Worm (Caenorhabditis elegans) whole organism, L3 larva: ENCODE data around the gene clec-135.

Source experiments
- aly-2 ChIP-seq: fragments of 150-350 bp; optimal IDR thresholded peaks from 2 replicates; lab custom pipeline; 2014; ENCODE audit warnings: missing biosample characterization, missing genetic modification characterization
- ama-1 ChIP-seq: fragments of 150-350 bp; optimal IDR thresholded peaks from 2 replicates; lab custom pipeline; 2018
- ceh-82 ChIP-seq: fragments of 150-350 bp; optimal IDR thresholded peaks from 2 replicates; lab custom pipeline; 2014; ENCODE audit warnings: missing biosample characterization, missing genetic modification characterization
- elt-3 ChIP-seq, 3 experiments: fragments of 150-350 bp in 1 of 3; sonication (generic microtip) in 2 of 3; optimal IDR thresholded peaks; 2 replicates in 2 of 3; 4 replicates in 1 of 3; lab custom pipeline; 2014 to 2017; ENCODE audit warnings: missing biosample characterization in 3 of 3, missing genetic modification characterization in 3 of 3
- jun-1 ChIP-seq: fragments of 150-350 bp; optimal IDR thresholded peaks from 2 replicates; lab custom pipeline; 2014; ENCODE audit warnings: missing biosample characterization, missing genetic modification reagents, missing genetic modification characterization
- lin-39 ChIP-seq: fragments of 150-350 bp; optimal IDR thresholded peaks from 2 replicates; lab custom pipeline; 2018; ENCODE audit warnings: missing biosample characterization, missing genetic modification reagents, missing genetic modification characterization
- mml-1 ChIP-seq: fragments of 150-350 bp; sonication (generic microtip); optimal IDR thresholded peaks from 3 replicates; lab custom pipeline; 2014; ENCODE audit warnings: missing biosample characterization, missing genetic modification characterization
- nhr-12 ChIP-seq: fragments of 150-350 bp; optimal IDR thresholded peaks from 2 replicates; lab custom pipeline; 2014; ENCODE audit warnings: missing biosample characterization, missing genetic modification characterization
- nhr-237 ChIP-seq: fragments of 150-350 bp; optimal IDR thresholded peaks from 2 replicates; lab custom pipeline; 2014; ENCODE audit warnings: missing biosample characterization, missing genetic modification characterization
- pha-4 ChIP-seq: fragments of 150-350 bp; optimal IDR thresholded peaks from 2 replicates; lab custom pipeline; 2014; ENCODE audit warnings: missing biosample characterization, missing genetic modification reagents, missing genetic modification characterization
- tbx-2 ChIP-seq: sonication (generic microtip); optimal IDR thresholded peaks from 2 replicates; lab custom pipeline; 2016; ENCODE audit warnings: mild to moderate bottlenecking, missing genetic modification characterization, missing compliant biosample characterization
- unc-62 ChIP-seq: fragments of 150-350 bp; sonication (generic microtip); optimal IDR thresholded peaks from 4 replicates; lab custom pipeline; 2014; ENCODE audit warnings: missing biosample characterization, missing genetic modification reagents, missing genetic modification characterization
- zag-1 ChIP-seq: fragments of 150-350 bp; optimal IDR thresholded peaks from 2 replicates; lab custom pipeline; 2014; ENCODE audit warnings: missing biosample characterization, missing genetic modification characterization
- ztf-11 ChIP-seq: fragments of 150-350 bp; optimal IDR thresholded peaks from 2 replicates; lab custom pipeline; 2014; ENCODE audit warnings: missing biosample characterization, missing genetic modification characterization

DNA sequence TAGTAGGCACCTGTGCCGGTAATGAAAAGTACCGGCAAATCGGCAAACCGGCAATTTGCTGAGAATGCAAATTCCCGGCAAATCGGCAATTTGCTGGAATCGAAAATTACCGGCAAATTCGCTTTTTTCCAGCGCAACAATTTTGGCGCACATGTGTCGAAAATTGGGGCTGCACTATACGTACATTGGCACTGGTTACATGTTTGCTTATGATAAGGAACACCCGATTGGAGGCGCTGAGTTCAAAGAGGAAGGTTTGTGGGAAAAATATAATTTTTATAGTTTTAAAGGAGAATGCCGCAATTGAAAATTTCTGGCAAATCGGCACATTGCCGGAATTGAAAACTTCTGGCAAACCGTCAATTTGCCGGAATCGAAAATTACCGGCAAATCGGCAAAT, 38.7 kb upstream of the clec-135 start:
- no peak for TF ChIP-seq nhr-12 (tag; lab: Kevin White, UChicago)
- TF ChIP-seq pha-4 = no peak
- no peak for TF ChIP-seq ceh-82
- no peak for TF ChIP-seq ztf-11 (tag; lab: Kevin White, UChicago)
- TF ChIP-seq mml-1 = no peak
- no peak for TF ChIP-seq nhr-237 (tag; lab: Kevin White, UChicago)
- no peak for TF ChIP-seq lin-39
- TF ChIP-seq ama-1 (lab: Kevin White, UChicago) = no peak
- no peak for TF ChIP-seq zag-1 (tag; lab: Kevin White, UChicago)
- TF ChIP-seq aly-2 (tag; lab: Kevin White, UChicago) = no peak
- TF ChIP-seq elt-3 (tag; optimal IDR thresholded peaks at IDR 0.05; lab: Kevin White, UChicago) = no peak
- no peak for TF ChIP-seq unc-62 (GFP tag; lab: Kevin White, UChicago)
- no peak for TF ChIP-seq jun-1
- TF ChIP-seq tbx-2 (tag; lab: Kevin White, UChicago) = no peak
